Worm (Caenorhabditis elegans) whole organism, L4/young adult: ENCODE data around the gene mrps-17.

Source experiments
- W03F9.2 ChIP-seq: fragments of 150-350 bp; optimal IDR thresholded peaks from 2 replicates; lab custom pipeline; 2014; ENCODE audit warnings: missing biosample characterization, missing genetic modification characterization
- dao-5 ChIP-seq: sonication (generic microtip); optimal IDR thresholded peaks from 2 replicates; lab custom pipeline; 2016; ENCODE audit warnings: missing genotype, missing genetic modification characterization, moderate library complexity, missing compliant biosample characterization
- him-1 ChIP-seq: sonication (generic microtip); optimal IDR thresholded peaks from 2 replicates; lab custom pipeline; 2016; ENCODE audit warnings: missing genotype, missing genetic modification reagents, missing genetic modification characterization, missing compliant biosample characterization

Gene mrps-17

DNA sequence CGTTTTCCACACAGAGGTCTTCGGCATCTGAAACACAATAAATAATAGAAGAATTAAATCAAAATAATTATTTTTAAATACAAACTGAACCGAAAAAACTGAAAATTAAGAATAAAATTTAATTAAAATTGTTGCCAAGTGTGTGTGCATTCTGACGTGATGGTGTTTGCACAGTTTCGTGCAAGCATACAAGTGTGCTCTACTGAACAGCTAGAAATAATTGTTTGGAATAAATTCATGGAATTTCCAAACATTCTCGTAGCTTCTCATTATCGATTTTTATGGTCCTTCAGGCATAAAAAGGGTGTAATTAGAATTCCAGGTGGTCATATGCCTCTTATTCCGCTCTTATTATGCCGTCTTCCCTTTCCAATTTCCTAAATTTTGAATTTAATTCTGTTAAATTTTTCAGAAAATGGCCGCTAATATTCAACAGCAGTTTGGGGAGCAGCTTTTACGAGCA, at the start of gene mrps-17, which contains the start of gene txdc-9:
TSS of gene mrps-17 (minus strand) at position 33 of the 463 bp plus-strand sequence.
TSS of gene txdc-9 (plus strand) at position 413 of the 463 bp plus-strand sequence.
- peak; percentile 91 for TF ChIP-seq W03F9.2
- no peak for TF ChIP-seq him-1 (tag; lab: Kevin White, UChicago)

DNA sequence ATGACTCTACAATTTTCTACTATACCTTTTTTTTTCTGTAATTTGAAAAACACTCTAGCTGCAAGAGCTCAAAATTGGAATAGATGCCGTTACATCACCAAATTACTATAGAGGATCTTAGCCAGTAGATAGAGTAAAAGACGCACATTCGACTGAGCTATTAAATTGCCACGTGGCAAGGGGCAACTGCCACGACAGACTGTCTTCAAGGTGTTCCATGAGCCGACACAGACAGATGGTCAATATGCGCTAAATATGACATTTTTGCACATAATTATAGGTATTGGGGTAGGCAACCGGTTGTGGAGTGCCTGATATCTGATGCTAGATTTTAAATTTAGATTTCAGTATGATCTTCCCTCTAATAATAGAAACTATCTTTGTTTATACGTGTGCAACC, 47.8 kb upstream of the mrps-17 start:
- TF ChIP-seq him-1 (tag; lab: Kevin White, UChicago) (no peak), dao-5 (no peak), W03F9.2 (no peak)

DNA sequence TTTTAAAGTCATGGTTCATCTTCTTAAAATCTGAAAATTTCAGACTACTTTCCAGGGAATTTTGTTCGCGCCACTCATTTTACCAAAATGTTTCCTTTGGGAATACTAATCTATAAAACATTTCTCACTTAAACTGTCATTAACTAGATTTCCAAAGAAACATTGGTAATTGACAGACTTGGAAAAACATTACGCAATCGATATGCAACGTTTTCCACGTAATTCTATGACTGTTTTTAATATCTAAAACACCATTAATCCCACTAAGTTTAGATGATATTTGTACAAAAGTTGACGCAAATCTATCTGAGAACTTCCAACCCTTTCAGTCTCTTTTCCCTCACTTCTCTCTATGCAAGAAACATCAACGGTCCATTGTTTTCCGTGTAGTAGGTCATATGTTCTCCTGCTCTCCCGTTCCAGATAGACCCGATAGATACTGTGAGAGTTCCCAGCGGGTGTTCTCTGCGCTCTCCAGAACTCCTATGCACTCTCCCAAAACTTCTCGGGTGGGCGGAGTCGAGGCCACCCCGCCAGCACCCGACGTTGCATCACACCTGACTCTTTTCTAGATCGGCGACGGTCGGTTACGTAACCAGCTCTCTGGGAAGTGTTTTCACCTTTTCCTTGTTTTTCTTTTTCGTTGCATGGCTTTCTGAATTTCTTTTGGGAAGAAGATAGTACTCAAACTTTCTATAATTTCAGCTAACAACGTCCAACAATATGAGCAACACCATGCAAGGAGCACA, 46.8 kb upstream of the mrps-17 start, which contains the start of gene zip-8:
TSS of gene zip-8 (plus strand) at position 700 of the 749 bp plus-strand sequence.
- TF ChIP-seq him-1 (tag; lab: Kevin White, UChicago): no peak
- TF ChIP-seq dao-5: no peak
- TF ChIP-seq W03F9.2: no peak

DNA sequence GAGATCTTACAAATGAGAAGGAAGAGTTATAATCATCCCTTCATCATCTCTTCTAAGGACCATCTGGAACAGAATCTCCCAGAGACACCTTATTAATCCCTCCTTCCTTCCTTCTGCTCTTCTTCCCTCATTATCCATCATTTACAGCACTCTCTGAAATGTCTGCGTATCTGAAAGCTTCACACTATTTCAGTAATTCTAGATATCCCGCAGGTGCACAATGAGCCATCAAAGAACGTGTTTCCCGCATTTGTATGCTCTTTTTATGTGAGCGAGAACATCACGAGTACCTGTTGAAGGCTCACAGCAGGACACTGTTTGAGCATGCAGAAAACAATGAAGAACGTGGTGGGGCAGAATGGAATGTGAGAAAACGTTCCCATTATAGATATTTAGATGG, 44.8 kb upstream of the mrps-17 start:
- no peak for TF ChIP-seq him-1 (tag; lab: Kevin White, UChicago)
- TF ChIP-seq W03F9.2: no peak
- TF ChIP-seq dao-5: no peak

DNA sequence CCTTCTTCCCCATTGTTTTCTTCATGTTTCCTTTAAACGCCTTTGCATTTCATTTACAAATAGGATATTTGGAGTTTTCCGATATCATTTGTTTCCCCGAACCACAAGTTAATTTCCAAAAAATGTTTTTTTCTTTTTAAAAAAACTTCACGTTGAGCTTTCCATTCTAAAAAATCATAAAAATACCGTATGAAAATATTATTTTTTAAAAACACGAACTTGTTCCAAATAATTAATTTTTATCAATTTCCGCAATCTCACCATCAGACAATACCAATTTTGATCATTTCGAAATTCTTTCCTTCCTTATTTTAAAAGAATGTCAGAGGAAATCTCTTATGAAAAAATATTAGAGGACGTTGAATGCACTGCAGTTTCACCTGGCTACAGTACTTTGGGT, 39.9 kb upstream of the mrps-17 start, which contains the start of gene wht-6:
TSS of gene wht-6 (plus strand) at position 301 of the 400 bp plus-strand sequence.
- TF ChIP-seq him-1 (tag; lab: Kevin White, UChicago): no peak
- no peak for TF ChIP-seq W03F9.2
- TF ChIP-seq dao-5: no peak

DNA sequence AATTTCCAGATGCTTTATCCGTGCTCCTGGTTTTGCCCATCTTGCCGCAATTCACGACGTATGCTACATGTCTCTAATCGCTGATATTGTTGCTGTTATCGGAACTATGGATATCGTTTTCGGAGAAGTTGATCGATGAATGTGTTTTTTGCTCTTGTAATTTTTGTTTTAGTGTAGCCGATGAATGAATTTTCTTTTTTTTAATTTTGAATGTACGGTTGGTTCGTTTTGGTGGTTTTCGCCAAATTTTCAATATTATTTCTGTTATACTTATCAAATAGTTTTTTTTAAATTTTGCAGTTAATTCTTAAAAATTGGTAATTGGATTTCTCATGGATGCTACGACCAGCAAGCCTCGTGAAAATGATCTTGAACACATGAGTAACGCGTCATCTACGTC, 35.4 kb upstream of the mrps-17 start, which contains the start of gene T26A5.2:
TSS of gene T26A5.2 (plus strand) at position 301 of the 400 bp plus-strand sequence.
- TF ChIP-seq dao-5 (no peak), W03F9.2 (no peak), him-1 (tag; lab: Kevin White, UChicago) (no peak)

DNA sequence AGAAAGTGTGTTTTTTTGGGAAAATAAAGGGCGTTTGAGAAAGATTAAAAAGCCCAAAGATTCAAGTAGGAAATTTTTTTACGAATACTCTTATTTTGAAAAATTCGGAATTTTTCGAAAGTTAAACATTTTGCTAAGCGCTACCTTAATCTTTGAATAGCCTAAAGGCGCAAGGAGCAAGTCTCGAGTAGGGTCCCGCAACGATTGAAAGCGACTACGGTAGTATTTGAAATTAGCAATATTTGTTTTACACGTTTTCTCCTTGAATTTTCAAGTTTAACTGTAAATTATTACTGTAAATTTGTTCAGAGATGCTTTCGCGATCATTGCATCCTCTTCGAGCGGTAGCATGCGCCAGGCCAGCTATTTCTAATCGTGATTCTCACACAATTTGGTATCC, 33.3 kb upstream of the mrps-17 start, which contains the start of gene nduf-2.2:
TSS of gene nduf-2.2 (plus strand) at position 310 of the 400 bp plus-strand sequence.
- TF ChIP-seq him-1 (tag; lab: Kevin White, UChicago) (no peak), W03F9.2 (no peak), dao-5 (no peak)

DNA sequence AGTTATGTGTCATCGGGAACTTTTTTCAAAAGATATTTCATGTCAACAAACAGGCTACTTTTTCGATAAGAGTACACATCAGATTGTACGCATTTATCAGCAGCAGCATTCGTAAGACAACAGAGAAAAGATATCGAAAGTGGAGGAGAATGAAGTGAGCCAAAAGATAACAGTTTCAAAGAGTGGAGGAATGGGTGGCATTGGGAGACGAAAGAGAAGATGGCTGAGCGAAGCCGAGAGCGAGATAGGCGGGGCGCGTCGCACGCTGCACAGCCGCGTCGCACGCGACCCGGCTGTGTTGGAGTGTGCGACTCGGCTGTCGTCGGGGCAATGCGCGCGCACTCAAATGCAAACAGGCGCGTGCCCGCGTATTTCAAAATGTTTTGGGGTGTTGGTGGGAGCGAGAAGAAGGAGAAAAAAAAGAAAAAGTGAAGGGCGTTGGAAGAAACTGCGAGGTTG, 32.5 kb upstream of the mrps-17 start:
- no peak for TF ChIP-seq dao-5
- TF ChIP-seq him-1 (tag; lab: Kevin White, UChicago): peak; percentile 21
- peak; percentile 47 for TF ChIP-seq W03F9.2

DNA sequence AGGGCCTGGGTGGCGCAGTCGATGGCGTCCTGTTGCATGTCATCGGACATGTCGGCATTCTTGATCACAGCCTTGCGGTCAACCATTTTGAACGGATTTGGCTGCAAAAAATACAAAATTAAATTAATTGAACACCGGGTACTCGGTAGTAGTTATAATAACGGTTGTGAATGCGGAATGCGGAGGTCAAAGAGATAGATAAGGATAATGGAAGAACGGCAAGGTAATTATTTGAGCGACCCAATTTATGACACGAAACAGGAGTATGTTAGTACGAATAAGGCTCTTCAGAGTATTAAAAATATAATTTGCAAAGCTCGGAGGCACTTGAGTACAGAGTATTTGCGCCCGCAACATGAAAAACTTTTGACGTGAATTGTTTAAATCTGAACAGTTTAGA, 32.1 kb upstream of the mrps-17 start, which contains the start of gene dlc-1:
TSS of gene dlc-1 (minus strand) at position 101 of the 400 bp plus-strand sequence.
- TF ChIP-seq dao-5 (no peak), W03F9.2 (no peak), him-1 (tag; lab: Kevin White, UChicago) (no peak)

DNA sequence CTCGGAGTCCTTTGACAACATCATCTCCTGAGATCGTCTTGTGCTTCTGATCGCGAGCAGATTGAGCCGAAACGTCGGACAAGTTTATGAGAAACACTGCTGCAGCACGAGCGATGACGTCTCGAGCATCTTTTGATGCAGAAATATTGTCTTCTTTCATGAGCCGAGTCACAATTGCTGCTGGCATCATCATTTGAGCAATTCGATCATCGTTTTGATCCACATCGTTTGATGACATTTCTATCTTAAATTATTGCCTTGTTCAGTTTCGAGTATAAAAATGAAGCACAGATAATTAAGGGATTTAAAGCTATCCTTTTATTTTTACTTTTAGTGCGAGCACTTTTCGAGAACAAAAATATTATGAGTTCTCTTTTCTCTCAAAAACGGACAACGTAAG, 31.0 kb upstream of the mrps-17 start, which contains the start of gene T26A5.8:
TSS of gene T26A5.8 (minus strand) at position 247 of the 400 bp plus-strand sequence.
- no peak for TF ChIP-seq dao-5
- TF ChIP-seq him-1 (tag; lab: Kevin White, UChicago): no peak
- no peak for TF ChIP-seq W03F9.2

DNA sequence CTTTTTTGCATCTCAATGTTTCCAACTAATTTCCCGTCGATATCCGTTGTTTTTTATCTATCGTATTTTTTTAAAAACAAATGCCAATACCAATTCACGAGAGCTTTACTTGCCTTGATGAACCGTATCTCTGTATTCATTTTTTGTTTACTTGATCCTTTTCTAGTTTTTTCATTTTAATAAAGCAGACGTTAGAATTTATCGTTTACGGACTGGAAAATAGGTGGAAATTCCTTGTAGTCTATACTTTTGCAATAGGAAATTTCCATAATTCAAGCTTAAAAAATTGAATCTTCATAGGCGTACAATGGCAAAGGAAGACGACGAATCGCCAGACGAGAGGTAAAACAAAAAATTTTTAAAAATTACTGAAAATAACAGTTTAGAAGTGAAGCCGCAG, 28.2 kb upstream of the mrps-17 start, which contains the start of gene algn-1:
TSS of gene algn-1 (plus strand) at position 301 of the 400 bp plus-strand sequence.
- TF ChIP-seq W03F9.2 (no peak), him-1 (tag; lab: Kevin White, UChicago) (no peak), dao-5 (no peak)

DNA sequence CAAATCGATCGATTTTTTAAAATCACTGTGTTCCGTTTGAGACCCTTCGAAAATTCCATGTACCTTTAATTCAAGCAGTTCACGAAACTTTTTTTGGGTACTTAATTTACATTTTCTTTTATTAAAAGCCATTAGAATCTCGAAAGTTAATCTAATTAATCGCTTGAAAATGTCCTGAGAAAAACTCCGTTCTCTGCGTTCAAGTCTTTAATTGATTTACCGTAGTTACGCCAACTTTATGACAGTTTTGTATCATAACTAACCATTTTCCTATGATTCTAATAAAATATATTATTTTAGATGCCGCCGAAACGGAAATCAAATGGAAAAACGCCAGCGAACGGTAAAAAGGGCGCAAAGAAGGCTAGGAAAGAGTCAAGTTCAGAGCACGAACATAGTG, 22.6 kb upstream of the mrps-17 start, which contains the start of gene jhdm-1:
TSS of gene jhdm-1 (plus strand) at position 301 of the 400 bp plus-strand sequence.
- TF ChIP-seq W03F9.2 (no peak), dao-5 (no peak), him-1 (tag; lab: Kevin White, UChicago) (no peak)

DNA sequence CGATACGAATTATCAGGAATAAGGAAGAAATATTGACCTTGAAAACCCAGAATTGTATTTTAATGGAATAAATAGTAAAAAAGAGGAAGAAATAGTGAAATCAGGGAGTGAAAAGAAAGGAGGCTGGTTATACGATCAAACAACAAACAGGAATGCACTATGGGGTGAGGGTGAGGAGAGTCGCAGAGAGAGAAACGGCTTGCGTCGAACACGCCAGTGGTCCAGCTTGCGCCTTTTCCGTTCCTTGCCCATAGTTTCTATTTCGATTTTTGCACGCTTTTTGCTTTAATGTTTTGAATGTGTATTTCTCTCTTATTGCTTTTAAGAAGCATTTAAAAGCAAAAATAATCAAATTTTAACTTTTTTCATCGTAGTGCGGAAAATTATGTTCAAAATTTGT, 22.1 kb upstream of the mrps-17 start:
- TF ChIP-seq W03F9.2 (peak; percentile 81), dao-5 (no peak)

DNA sequence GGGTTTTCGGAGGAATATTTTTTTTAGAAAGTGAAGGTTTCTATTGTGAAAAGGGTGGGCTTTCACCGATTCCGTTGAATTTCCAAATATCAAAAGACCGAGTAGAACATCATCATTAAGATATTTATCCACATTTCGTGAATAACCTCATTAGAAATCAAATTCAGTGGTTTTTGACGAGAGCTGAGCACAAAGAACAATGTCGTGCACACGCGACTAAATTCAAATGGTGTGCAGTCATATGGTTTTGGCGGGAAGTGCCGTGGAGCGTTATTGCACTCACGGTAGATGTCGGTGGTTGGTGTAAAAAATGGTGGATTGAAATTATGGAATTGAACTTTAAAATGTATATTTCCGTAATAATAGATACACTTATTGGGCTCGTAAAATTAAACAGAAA, 21.1 kb upstream of the mrps-17 start:
- TF ChIP-seq W03F9.2: no peak
- no peak for TF ChIP-seq him-1 (tag; lab: Kevin White, UChicago)
- TF ChIP-seq dao-5: no peak

DNA sequence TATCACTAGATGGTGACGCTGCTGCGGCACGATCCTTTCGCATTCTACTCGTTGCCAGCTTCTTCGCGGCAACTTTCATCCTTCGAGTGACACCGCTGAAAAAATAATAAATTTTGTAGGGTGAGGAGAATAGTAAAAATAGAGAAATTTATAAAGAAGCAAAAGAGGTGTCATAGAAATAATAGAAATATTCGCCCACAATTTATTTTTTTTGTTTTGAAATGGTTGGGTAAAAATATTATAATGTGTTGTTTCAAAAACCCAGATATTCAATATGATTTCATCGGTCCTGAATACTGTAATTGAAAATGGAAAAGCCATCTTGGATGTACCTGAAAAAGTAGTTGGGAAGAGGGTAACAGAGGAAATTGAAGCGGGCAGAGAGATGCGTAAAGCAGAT, 20.7 kb upstream of the mrps-17 start, which contains the start of gene set-1:
TSS of gene set-1 (minus strand) at position 101 of the 400 bp plus-strand sequence.
- no peak for TF ChIP-seq dao-5
- TF ChIP-seq him-1 (tag; lab: Kevin White, UChicago): no peak
- no peak for TF ChIP-seq W03F9.2
